Fruit fly (Drosophila melanogaster): ENCODE measurements around the gene CG4935.

DNA sequence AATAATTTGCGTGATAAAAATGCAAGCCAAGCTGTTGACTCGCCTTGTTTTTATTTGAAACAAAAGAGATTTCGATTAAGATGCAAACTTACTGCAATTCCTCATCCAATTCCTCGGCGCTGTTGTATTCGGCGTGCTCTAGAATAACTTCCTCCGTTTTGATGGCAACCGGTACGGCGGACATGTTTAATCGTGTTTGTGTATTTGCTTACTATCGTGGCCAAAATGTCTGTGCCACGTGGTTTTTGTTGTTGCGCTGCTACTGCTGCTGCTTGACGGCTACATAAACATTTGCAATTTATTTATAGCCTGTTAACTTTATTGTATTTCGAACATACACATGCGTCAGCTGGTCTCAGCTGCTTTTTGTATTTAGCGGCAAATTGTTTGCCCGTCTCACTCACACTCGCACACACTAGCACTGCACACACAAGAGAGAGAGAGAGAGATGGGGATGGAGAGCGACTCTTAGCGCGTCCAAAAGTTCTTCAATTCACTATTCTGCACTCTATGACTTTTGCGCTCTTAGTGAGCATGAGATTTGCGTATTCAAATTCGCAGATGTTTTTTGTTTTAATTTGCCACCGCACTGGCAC, 25.2 kb downstream of the CG4935 start:
- TF ChIP-seq gfzf (GFP tag; optimal IDR thresholded peaks at IDR 0.05), result no peak
- TF ChIP-seq CG15011 (GFP tag; optimal IDR thresholded peaks at IDR 0.05), result no peak
- no peak for TF ChIP-seq gsb (GFP tag; IDR thresholded peaks at IDR 0.05)
- TF ChIP-seq CG9215 (GFP tag; IDR thresholded peaks at IDR 0.05), result no peak
- TF ChIP-seq stc (GFP tag; IDR thresholded peaks at IDR 0.05), result no peak
- TF ChIP-seq CG18262 (tag; optimal IDR thresholded peaks at IDR 0.05), result no peak
